Worm (Caenorhabditis elegans) whole organism, young adult: ENCODE measurements around the gene T19C3.6.

Source experiments
- T07F8.4 ChIP-seq: sonication (generic microtip); optimal IDR thresholded peaks from 2 replicates; lab custom pipeline; 2016; ENCODE audit warnings: mild to moderate bottlenecking, missing genetic modification characterization, moderate library complexity, missing compliant biosample characterization
- ama-1 ChIP-seq, 3 experiments: fragments of 150-350 bp in 1 of 3; sonication (generic microtip) in 2 of 3; optimal IDR thresholded peaks; 2 replicates each; lab custom pipeline; 2014 to 2018; ENCODE audit warnings: missing biosample characterization in 2 of 3, missing genetic modification characterization in 2 of 3, missing genetic modification reagents in 2 of 3
- atf-7 ChIP-seq: sonication (generic microtip); optimal IDR thresholded peaks from 2 replicates; lab custom pipeline; 2017; ENCODE audit warnings: mild to moderate bottlenecking, missing genetic modification characterization, missing compliant biosample characterization
- egl-44 ChIP-seq: fragments of 200-800 bp; sonication (Bioruptor generic); IDR thresholded peaks from 2 replicates; pipeline ENCODE4 v1.3.6; 2022; ENCODE audit warnings: missing genetic modification reagents, missing genetic modification characterization, missing compliant biosample characterization
- madf-10 ChIP-seq: sonication (generic microtip); optimal IDR thresholded peaks from 2 replicates; lab custom pipeline; 2016; ENCODE audit warnings: mild to moderate bottlenecking, missing genetic modification characterization, missing compliant biosample characterization
- nfya-2 ChIP-seq: fragments of 200-800 bp; sonication (Bioruptor generic); IDR thresholded peaks from 2 replicates; pipeline ENCODE4 v1.3.6; 2022; ENCODE audit warnings: missing genetic modification reagents, missing genetic modification characterization, missing compliant biosample characterization
- unc-130 ChIP-seq: sonication (generic microtip); optimal IDR thresholded peaks from 2 replicates; lab custom pipeline; 2016; ENCODE audit warnings: missing genetic modification reagents, missing genetic modification characterization, missing compliant biosample characterization
- xnd-1 ChIP-seq: sonication (generic microtip); optimal IDR thresholded peaks from 2 replicates; lab custom pipeline; 2016; ENCODE audit warnings: missing genotype, missing genetic modification reagents, missing genetic modification characterization, missing compliant biosample characterization
- zim-3 ChIP-seq: sonication (generic microtip); optimal IDR thresholded peaks from 2 replicates; lab custom pipeline; 2017; ENCODE audit warnings: mild to moderate bottlenecking, missing genetic modification characterization, moderate library complexity, missing compliant biosample characterization

DNA sequence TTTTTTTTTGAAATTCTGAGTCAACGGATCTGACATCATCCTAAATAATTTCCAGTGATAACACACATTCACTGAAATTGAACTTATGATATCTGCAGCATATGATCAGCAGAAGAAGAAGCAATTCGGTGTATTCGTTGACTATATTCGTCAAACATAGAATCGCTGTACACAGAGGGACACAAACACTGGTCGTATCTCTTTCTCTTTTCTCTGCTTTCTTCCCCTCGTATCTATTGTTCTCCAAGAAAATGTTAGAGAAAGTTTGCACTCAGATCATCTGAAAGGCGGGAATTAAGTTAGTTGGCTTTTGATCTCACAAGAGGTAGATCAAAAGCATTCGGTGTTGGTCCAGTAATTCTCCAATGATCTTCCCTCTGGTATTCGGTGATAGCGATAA, 19.2 kb upstream of the T19C3.6 start:
- TF ChIP-seq zim-3 (tag; lab: Kevin White, UChicago) (no peak), atf-7 (tag; lab: Kevin White, UChicago) (no peak), ama-1 (optimal IDR thresholded peaks at IDR 0.05; lab: Kevin White, UChicago) (no peak), ama-1 (GFP tag; optimal IDR thresholded peaks at IDR 0.05; lab: Kevin White, UChicago) (no peak), xnd-1 (tag; lab: Kevin White, UChicago) (no peak), unc-130 (no peak), nfya-2 (GFP tag; lab: Robert Waterston, UW) (no peak), madf-10 (tag; lab: Kevin White, UChicago) (no peak), egl-44 (GFP tag; lab: Robert Waterston, UW) (no peak), T07F8.4 (tag; lab: Kevin White, UChicago) (no peak)
